Worm (Caenorhabditis elegans) whole organism, midembryonic: ENCODE measurements around the gene K02E7.1.

Source experiments
- T22C8.4 ChIP-seq: fragments of 200-800 bp; sonication (Bioruptor generic); IDR thresholded peaks from 2 replicates; pipeline ENCODE4 v1.3.6; 2022; ENCODE audit warnings: missing genetic modification characterization, missing compliant biosample characterization
- cog-1 ChIP-seq: sonication (generic microtip); optimal IDR thresholded peaks from 2 replicates; lab custom pipeline; 2016; ENCODE audit warnings: missing genetic modification characterization, missing compliant biosample characterization
- flt-1 ChIP-seq: fragments of 200-800 bp; sonication (Bioruptor generic); IDR thresholded peaks from 2 replicates; pipeline ENCODE4 v1.3.6; 2022; ENCODE audit warnings: missing genetic modification characterization, missing compliant biosample characterization
- klf-2 ChIP-seq: fragments of 200-800 bp; sonication (Bioruptor generic); conservative IDR thresholded peaks from 2 replicates; pipeline ENCODE4 v1.3.6; 2022; ENCODE audit warnings: missing genetic modification reagents, missing genetic modification characterization, missing compliant biosample characterization
- med-1 ChIP-seq: sonication (generic microtip); optimal IDR thresholded peaks from 2 replicates; lab custom pipeline; 2017; ENCODE audit warnings: missing genetic modification characterization, mild to moderate bottlenecking, missing compliant biosample characterization, antibody characterized with exemption, missing genetic modification reagents; ENCODE audit not compliant: insufficient read depth
- ref-1 ChIP-seq: fragments of 200-800 bp; sonication (Bioruptor generic); conservative IDR thresholded peaks from 2 replicates; pipeline ENCODE4 v1.3.6; 2022; ENCODE audit warnings: missing genetic modification reagents, missing genetic modification characterization, missing compliant biosample characterization
- tab-1 ChIP-seq: fragments of 200-800 bp; sonication (Bioruptor generic); IDR thresholded peaks from 2 replicates; pipeline ENCODE4 v1.3.6; 2022; ENCODE audit warnings: missing genetic modification characterization, missing compliant biosample characterization
- ztf-23 ChIP-seq: fragments of 200-800 bp; sonication (Bioruptor generic); IDR thresholded peaks from 2 replicates; pipeline ENCODE4 v1.3.6; 2022; ENCODE audit warnings: missing genetic modification reagents, missing genetic modification characterization, missing compliant biosample characterization
- ztf-29 ChIP-seq: fragments of 200-800 bp; sonication (Bioruptor generic); IDR thresholded peaks from 2 replicates; pipeline ENCODE4 v1.3.6; 2022; ENCODE audit warnings: missing genetic modification reagents, missing genetic modification characterization, missing compliant biosample characterization

DNA sequence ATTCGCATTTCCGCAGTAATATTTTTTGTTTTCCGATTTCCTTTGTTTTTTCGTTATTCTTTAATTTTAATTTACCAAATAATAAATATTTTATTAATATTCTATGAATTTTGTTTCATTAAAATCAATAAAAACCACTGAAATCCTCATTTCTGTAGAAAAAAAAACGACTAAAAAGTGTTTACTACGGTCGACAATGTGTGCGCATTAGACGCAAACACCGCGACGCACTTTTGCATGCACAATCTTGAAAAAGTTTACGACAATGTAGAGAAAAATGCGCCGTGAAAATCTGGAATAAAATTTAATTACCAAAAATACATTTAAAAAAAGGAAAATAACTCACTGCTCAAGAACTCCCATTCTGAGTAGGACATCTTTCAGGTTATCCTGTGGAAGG is 11.5 kb upstream of the K02E7.1 start:
- no peak for TF ChIP-seq klf-2 (GFP tag; lab: Robert Waterston, UW)
- TF ChIP-seq tab-1: no peak
- TF ChIP-seq flt-1 (GFP tag; lab: Robert Waterston, UW): no peak
- TF ChIP-seq ref-1: no peak
- no peak for TF ChIP-seq med-1 (GFP tag; lab: Kevin White, UChicago)
- no peak for TF ChIP-seq T22C8.4 (GFP tag; lab: Robert Waterston, UW)
- no peak for TF ChIP-seq ztf-29 (GFP tag; lab: Robert Waterston, UW)
- TF ChIP-seq cog-1 (tag; lab: Kevin White, UChicago): no peak
- TF ChIP-seq ztf-23 (GFP tag; lab: Robert Waterston, UW): no peak
